Worm (Caenorhabditis elegans): ENCODE results near the gene C15F1.1.

C15F1.1 gene

DNA sequence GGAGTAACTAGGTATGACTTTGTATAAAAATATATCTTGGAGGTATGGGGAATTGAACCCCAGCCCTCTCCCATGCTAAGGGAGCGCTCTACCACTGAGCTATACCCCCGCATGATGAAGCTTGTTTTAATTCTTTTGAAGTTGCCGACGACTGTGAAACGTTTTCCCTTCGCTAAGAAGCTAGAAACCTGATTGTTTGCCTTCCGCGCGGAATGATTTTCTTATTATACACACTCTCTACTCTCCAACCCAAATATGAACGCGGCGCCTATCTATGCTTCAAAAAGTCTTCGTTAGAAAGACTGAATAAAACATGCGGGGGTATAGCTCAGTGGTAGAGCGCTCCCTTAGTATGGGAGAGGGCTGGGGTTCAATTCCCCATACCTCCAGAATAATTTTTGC lies 13.3 kb downstream of the C15F1.1 start (continued):
- TF ChIP-seq F22D6.2 (tag; optimal IDR thresholded peaks at IDR 0.05) (no peak), ZK185.1 (tag; optimal IDR thresholded peaks at IDR 0.05; ENCODE audit: poor library complexity, severe bottlenecking) (peak; percentile 66), bed-2 (GFP tag; IDR thresholded peaks at IDR 0.05) (no peak), zfh-2 (GFP tag; conservative IDR thresholded peaks at IDR 0.05) (no peak), madf-10 (tag; optimal IDR thresholded peaks at IDR 0.05) (no peak), nfyb-1 (GFP tag; IDR thresholded peaks at IDR 0.05) (0 out of 2 replicates have a peak, but pooled peaks have one; percentile 41), madf-8 (GFP tag; conservative IDR thresholded peaks at IDR 0.05) (0 out of 2 replicates have a peak, but pooled peaks have one; percentile 9)

DNA sequence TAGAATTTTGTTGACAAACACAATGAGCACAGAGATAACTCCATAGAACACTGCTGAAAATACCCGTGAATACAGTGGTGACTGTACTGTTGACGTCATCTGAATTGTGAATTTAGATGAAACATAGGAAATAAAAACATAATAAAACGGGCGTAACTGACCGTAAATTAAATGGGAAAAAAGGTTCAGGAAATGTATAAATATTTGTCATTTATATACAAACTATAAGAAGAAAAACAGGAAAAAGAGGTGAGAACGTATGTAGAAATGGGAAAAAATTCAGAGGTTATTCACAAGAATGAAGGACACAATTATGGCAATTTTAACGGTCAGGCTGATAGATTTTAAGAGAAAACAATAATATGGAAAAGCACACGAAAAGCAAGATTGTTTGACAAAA lies 22.9 kb downstream of the C15F1.1 start, which contains the start of gene sqv-7:
TSS of gene sqv-7 (minus strand) at position 101 of the 400 bp plus-strand sequence.
- TF ChIP-seq hlh-12 (tag; optimal IDR thresholded peaks at IDR 0.05), result no peak
- no peak for TF ChIP-seq Y67H2A.10 (GFP tag; conservative IDR thresholded peaks at IDR 0.05)
- TF ChIP-seq Y95B8A.8 (GFP tag; IDR thresholded peaks at IDR 0.05), result no peak
- TF ChIP-seq ama-1 (optimal IDR thresholded peaks at IDR 0.05), result no peak
- no peak for TF ChIP-seq ama-1 (GFP tag; optimal IDR thresholded peaks at IDR 0.05)
- no peak for TF ChIP-seq madf-3 (GFP tag; IDR thresholded peaks at IDR 0.05)
- TF ChIP-seq Y53G8AR.9 (GFP tag; conservative IDR thresholded peaks at IDR 0.05), result no peak
- TF ChIP-seq ztf-3 (GFP tag; optimal IDR thresholded peaks at IDR 0.05), result no peak
- no peak for TF ChIP-seq ceh-40 (GFP tag; IDR thresholded peaks at IDR 0.05)
- no peak for TF ChIP-seq sdz-38 (tag; optimal IDR thresholded peaks at IDR 0.05)
- TF ChIP-seq aptf-3 (GFP tag; IDR thresholded peaks at IDR 0.05), result no peak
- TF ChIP-seq snpc-1.1 (tag; optimal IDR thresholded peaks at IDR 0.05; ENCODE audit: insufficient read depth), result no peak
- TF ChIP-seq pbrm-1 (GFP tag; IDR thresholded peaks at IDR 0.05), result no peak
- no peak for TF ChIP-seq nhr-27 (tag; optimal IDR thresholded peaks at IDR 0.05)
- TF ChIP-seq B0035.1 (tag; optimal IDR thresholded peaks at IDR 0.05), result no peak
- TF ChIP-seq rec-8 (tag; optimal IDR thresholded peaks at IDR 0.05), result no peak
- no peak for TF ChIP-seq F22D6.2 (tag; optimal IDR thresholded peaks at IDR 0.05)
- TF ChIP-seq gei-17 (GFP tag; optimal IDR thresholded peaks at IDR 0.05), result no peak
- TF ChIP-seq ztf-25 (GFP tag; IDR thresholded peaks at IDR 0.05), result no peak
- TF ChIP-seq sea-2 (GFP tag; IDR thresholded peaks at IDR 0.05), result no peak

DNA sequence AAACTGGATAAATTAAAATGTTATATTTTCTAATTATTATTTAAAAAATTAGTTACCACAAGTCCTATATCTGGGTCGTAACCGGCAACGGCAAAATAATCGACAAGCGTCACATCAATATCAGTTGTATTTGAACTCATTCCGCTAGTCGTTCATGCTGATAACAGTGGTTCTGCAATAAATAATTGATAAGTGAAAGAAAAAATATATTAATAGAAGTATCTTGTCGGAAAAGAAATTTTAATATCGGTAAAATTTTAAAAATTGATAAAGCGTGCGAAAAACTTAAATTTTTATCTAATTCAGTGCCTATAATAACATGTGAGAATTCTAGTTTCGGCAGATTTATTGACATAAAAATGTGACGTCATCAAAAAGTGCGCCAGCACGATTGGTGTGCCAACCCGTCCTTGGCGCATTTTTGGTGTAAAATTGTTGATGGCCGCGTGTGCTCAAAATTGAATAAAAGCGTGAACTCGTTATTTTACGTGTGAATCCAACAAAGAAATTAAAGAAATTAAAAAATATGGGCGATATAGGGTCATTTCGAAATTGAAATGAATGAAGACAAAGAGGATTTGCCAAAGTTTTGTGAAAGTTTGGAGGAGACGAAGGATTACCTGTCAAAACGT lies 32.8 kb downstream of the C15F1.1 start, which contains the start of the genes lst-6 and lst-5:
TSS of gene lst-6 (minus strand) at position 140 of the 632 bp plus-strand sequence.
TSS of gene lst-5 (plus strand) at position 544 of the 632 bp plus-strand sequence.
- TF ChIP-seq snpc-4 (GFP tag; optimal IDR thresholded peaks at IDR 0.05) (no peak), snpc-4 (tag; optimal IDR thresholded peaks at IDR 0.05) (peak in 2 of 4 experiments; percentile 10 to 46), bed-2 (GFP tag; IDR thresholded peaks at IDR 0.05) (no peak), mcd-1 (GFP tag; IDR thresholded peaks at IDR 0.05) (peak; percentile 76), nhr-90 (tag; optimal IDR thresholded peaks at IDR 0.05) (no peak), cebp-1 (GFP tag; IDR thresholded peaks at IDR 0.05) (no peak), cebp-1 (tag; optimal IDR thresholded peaks at IDR 0.05) (peak; percentile 54), F33H1.4 (GFP tag; IDR thresholded peaks at IDR 0.05) (peak; percentile 16; the same call in 1 of the 2 replicates), attf-3 (GFP tag; conservative IDR thresholded peaks at IDR 0.05) (peak; percentile 49; the same call in 1 of the 2 replicates), ztf-25 (GFP tag; IDR thresholded peaks at IDR 0.05) (no peak), attf-5 (GFP tag; optimal IDR thresholded peaks at IDR 0.05) (peak; percentile 56), hmg-1.2 (GFP tag; IDR thresholded peaks at IDR 0.05) (peak; percentile 25; the same call in 1 of the 2 replicates), atf-7 (tag; optimal IDR thresholded peaks at IDR 0.05) (peak; percentile 57), nhr-80 (tag; optimal IDR thresholded peaks at IDR 0.05) (peak; percentile 69), ceh-40 (GFP tag; IDR thresholded peaks at IDR 0.05) (no peak), unc-62 (GFP tag; optimal IDR thresholded peaks at IDR 0.05) (no peak), nfya-2 (GFP tag; IDR thresholded peaks at IDR 0.05) (no peak), madf-10 (tag; optimal IDR thresholded peaks at IDR 0.05) (no peak), ztf-18 (tag; optimal IDR thresholded peaks at IDR 0.05) (peak; percentile 90), dox-1 (GFP tag; IDR thresholded peaks at IDR 0.05) (0 out of 2 replicates have a peak, but pooled peaks have one; percentile 33), lin-40 (tag; optimal IDR thresholded peaks at IDR 0.05) (peak; percentile 41), let-607 (tag; optimal IDR thresholded peaks at IDR 0.05) (peak in 1 of 2 experiments; percentile 23), hlh-26 (GFP tag; conservative IDR thresholded peaks at IDR 0.05) (no peak), somi-1 (GFP tag; optimal IDR thresholded peaks at IDR 0.05) (no peak)

Measured in whole organism, young adult.